Worm (Caenorhabditis elegans): ENCODE measurements around the gene fipr-17.

DNA sequence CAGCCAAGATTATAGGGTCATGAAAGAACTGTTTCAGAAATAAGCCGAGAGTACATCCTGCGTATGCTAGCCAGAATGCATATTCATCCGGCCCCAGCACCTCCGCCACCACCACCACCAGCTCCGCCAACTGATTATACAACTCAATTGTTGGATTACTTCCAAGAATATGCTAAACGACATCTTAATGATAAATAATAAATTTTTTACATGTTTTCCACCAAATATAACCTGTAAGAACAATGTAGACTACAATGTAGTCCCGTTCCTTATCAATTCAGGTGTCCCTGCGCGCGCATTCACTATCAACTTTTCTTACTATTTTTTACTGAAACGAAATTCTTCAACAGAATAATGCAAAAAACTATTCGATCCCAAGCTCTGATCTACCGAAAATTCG lies 25.5 kb upstream of the fipr-17 start, which contains the start of gene Y48A6B.9:
- TF ChIP-seq ceh-24 (tag; optimal IDR thresholded peaks at IDR 0.05) (no peak), ceh-6 (GFP tag; optimal IDR thresholded peaks at IDR 0.05) (no peak), dmd-4 (tag; optimal IDR thresholded peaks at IDR 0.05; ENCODE audit: borderline replicate concordance) (no peak), ceh-30 (tag; optimal IDR thresholded peaks at IDR 0.05) (no peak)

Measured in whole organism, late embryonic.